Fruit fly (Drosophila melanogaster): Measurements from ENCODE around the gene zetaCOP.

DNA sequence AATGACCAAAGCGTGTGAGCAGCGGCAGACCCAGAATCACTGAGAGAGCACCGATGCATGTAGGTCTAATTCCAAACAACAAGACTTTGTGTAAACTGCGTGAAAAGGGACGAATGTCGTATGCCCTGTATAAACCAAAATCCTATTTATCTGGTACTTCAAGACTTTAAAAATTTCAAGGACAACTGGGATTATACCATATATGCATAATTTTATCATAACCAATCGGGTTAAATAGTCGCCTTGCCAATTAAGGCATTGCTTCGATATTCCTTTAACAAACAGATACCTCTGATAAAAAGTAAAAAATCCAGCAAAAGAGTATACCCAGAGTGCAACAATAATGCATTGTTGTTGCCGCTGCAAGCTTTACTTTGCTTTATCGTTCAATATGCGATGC, 9.7 kb upstream of the zetaCOP start:
- TF ChIP-seq Snoo (tag; optimal IDR thresholded peaks at IDR 0.05) (no peak), CG4496 (GFP tag; IDR thresholded peaks at IDR 0.05) (no peak)
